Worm (Caenorhabditis elegans) whole organism, late embryonic: ENCODE results near the gene fbxb-108.

ENCODE experiments used
- ama-1 ChIP-seq: fragments of 150-350 bp; optimal IDR thresholded peaks from 2 replicates; lab custom pipeline; 2014
- ceh-14 ChIP-seq: sonication (generic microtip); optimal IDR thresholded peaks from 2 replicates; lab custom pipeline; 2016; ENCODE audit warnings: missing genotype, missing genetic modification characterization, missing compliant biosample characterization
- ceh-22 ChIP-seq: sonication (generic microtip); optimal IDR thresholded peaks from 2 replicates; lab custom pipeline; 2017; ENCODE audit warnings: missing biosample characterization, missing genetic modification characterization
- ceh-24 ChIP-seq: sonication (generic microtip); optimal IDR thresholded peaks from 2 replicates; lab custom pipeline; 2016; ENCODE audit warnings: mild to moderate bottlenecking, missing genetic modification characterization, missing compliant biosample characterization
- ceh-9 ChIP-seq: sonication (generic microtip); optimal IDR thresholded peaks from 2 replicates; lab custom pipeline; 2016; ENCODE audit warnings: mild to moderate bottlenecking, missing genetic modification characterization, inconsistent platforms, missing compliant biosample characterization
- dmd-4 ChIP-seq: sonication (generic microtip); optimal IDR thresholded peaks from 2 replicates; lab custom pipeline; 2016; ENCODE audit warnings: borderline replicate concordance, missing genetic modification characterization, missing compliant biosample characterization
- dve-1 ChIP-seq: sonication (generic microtip); optimal IDR thresholded peaks from 2 replicates; lab custom pipeline; 2017; ENCODE audit warnings: antibody characterized with exemption, mild to moderate bottlenecking, missing genetic modification characterization, missing compliant biosample characterization
- elt-4 ChIP-seq: sonication (generic microtip); optimal IDR thresholded peaks from 2 replicates; lab custom pipeline; 2016; ENCODE audit warnings: missing genetic modification characterization, missing compliant biosample characterization
- hlh-13 ChIP-seq: fragments of 200-800 bp; sonication (Bioruptor generic); optimal IDR thresholded peaks from 2 replicates; lab custom pipeline; 2018; ENCODE audit warnings: mild to moderate bottlenecking, missing genetic modification characterization, missing compliant biosample characterization
- nhr-11 ChIP-seq: fragments of 150-350 bp; optimal IDR thresholded peaks from 2 replicates; lab custom pipeline; 2014; ENCODE audit warnings: missing biosample characterization, missing genetic modification characterization
- sdc-2 ChIP-seq: sonication (generic microtip); optimal IDR thresholded peaks from 2 replicates; lab custom pipeline; 2016; ENCODE audit warnings: missing genotype, missing genetic modification characterization, missing compliant biosample characterization
- sox-4 ChIP-seq: sonication (generic microtip); optimal IDR thresholded peaks from 2 replicates; lab custom pipeline; 2017; ENCODE audit warnings: mild to moderate bottlenecking, missing genetic modification characterization, inconsistent platforms, missing compliant biosample characterization
- tbx-7 ChIP-seq: sonication (generic microtip); optimal IDR thresholded peaks from 2 replicates; lab custom pipeline; 2016; ENCODE audit warnings: missing genotype, missing genetic modification characterization, missing compliant biosample characterization

ce11 chrII:2749595-2750048, 15.1 kb upstream of the fbxb-108 start, which contains the start of gene F29A7.4:
- no peak for TF ChIP-seq ceh-9 (tag; lab: Kevin White, UChicago)
- TF ChIP-seq dmd-4 (tag; lab: Kevin White, UChicago) = no peak
- no peak for TF ChIP-seq tbx-7
- no peak for TF ChIP-seq ceh-14
- TF ChIP-seq hlh-13 = no peak
- TF ChIP-seq nhr-11 (tag; lab: Kevin White, UChicago) = no peak
- TF ChIP-seq ceh-22 (tag; lab: Kevin White, UChicago) = no peak
- TF ChIP-seq dve-1 (tag; lab: Kevin White, UChicago) = no peak
- TF ChIP-seq sox-4 (tag; lab: Kevin White, UChicago) = no peak
- TF ChIP-seq elt-4 (tag; lab: Kevin White, UChicago) = no peak
- no peak for TF ChIP-seq ama-1 (lab: Kevin White, UChicago)
- TF ChIP-seq ceh-24 (tag; lab: Kevin White, UChicago) = no peak
- no peak for TF ChIP-seq sdc-2 (tag; lab: Kevin White, UChicago)
